Worm (Caenorhabditis elegans): ENCODE measurements around the gene Y60A3A.25.

DNA sequence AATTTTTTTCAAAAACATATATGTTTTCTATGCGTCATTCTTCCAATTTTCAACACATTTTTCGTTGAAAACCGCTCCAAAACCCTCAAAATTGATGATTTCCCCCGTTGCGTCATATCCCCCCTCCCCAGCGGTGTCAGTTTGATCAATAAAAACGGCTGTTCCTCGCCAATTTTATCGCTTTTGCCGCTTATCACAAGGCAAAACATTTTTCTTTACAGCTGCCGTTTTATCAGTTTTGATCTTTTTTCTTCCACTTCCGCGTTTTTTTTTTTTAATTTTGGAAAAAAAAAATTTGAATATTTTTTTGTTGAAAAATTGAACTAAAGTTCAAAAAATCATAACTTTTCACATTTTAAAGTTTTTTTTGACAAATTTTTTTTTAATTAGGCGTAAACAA, 17.2 kb upstream of the Y60A3A.25 start:
- TF ChIP-seq pha-4 (tag; optimal IDR thresholded peaks at IDR 0.05) (no peak), ceh-39 (tag; optimal IDR thresholded peaks at IDR 0.05) (no peak), nhr-237 (tag; optimal IDR thresholded peaks at IDR 0.05) (no peak), nhr-28 (tag; optimal IDR thresholded peaks at IDR 0.05) (no peak), snpc-4 (tag; optimal IDR thresholded peaks at IDR 0.05) (no peak), hlh-1 (tag; optimal IDR thresholded peaks at IDR 0.05) (no peak), sptf-1 (tag; optimal IDR thresholded peaks at IDR 0.05) (no peak)

Data from whole organism, mixed stage, embryonic.